Fruit fly (Drosophila melanogaster) whole organism, embryonic: Measurements from ENCODE around the gene CG31176.

Experiments
- p53 ChIP-seq: fragments of 200-800 bp; sonication (Bioruptor generic); optimal IDR thresholded peaks from 2 replicates; lab custom pipeline; 2016; ENCODE audit warnings: missing biosample characterization, missing genetic modification characterization
- seq ChIP-seq: fragments of 200-800 bp; sonication (Bioruptor generic); IDR thresholded peaks from 2 replicates; pipeline ENCODE4 v1.3.6; 2022; ENCODE audit warnings: missing biosample characterization, missing genetic modification characterization
- zen2 ChIP-seq: fragments of 200-800 bp; sonication (Bioruptor generic); IDR thresholded peaks from 3 replicates; pipeline ENCODE4 v1.3.6; 2022; ENCODE audit warnings: missing biosample characterization, missing genetic modification characterization; ENCODE audit not compliant: partially characterized antibody

- TF ChIP-seq seq (GFP tag; lab: Robert Waterston, UW) (no peak), p53 (GFP tag; lab: Kevin White, UChicago) (no peak), zen2 (GFP tag; lab: Robert Waterston, UW) (no peak)
These were observed 54.1 kb downstream of the CG31176 start for dm6 chr3R:21665404-21665803.
